Worm (Caenorhabditis elegans): ENCODE measurements around the gene csp-2.
"Not testable (repeated sequence)": the region's sequence is repeated elsewhere in the genome, so short reads cannot be mapped to it uniquely, and the experiment has no call there.

csp-2 gene

DNA sequence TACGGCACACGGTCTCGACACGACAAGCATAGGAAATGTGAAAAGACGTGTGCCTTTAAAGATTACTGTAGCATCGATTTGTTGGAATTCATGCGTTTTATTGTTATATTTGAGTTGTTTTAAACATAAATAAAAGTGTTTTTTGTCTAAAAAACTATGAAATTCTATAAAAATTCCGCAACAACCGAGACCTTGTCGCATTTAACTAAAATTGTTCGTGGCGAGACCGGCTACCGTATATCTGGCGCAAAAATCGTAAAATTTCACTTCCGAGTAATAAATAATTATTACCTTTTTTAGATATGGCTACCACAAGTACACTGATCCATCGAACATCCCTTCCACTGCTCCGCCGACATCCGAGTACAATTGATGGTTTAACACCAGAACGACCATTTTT is 29.8 kb downstream of the csp-2 start, which contains the start of gene ipla-6:
Gene ipla-6 (plus strand): TSS at position 301 of the 400 bp plus-strand sequence.
- TF ChIP-seq sptf-1 (tag; optimal IDR thresholded peaks at IDR 0.05): no peak
- no peak for TF ChIP-seq tbx-8 (GFP tag; optimal IDR thresholded peaks at IDR 0.05)
- no peak for TF ChIP-seq pha-4 (tag; optimal IDR thresholded peaks at IDR 0.05)
- no peak for TF ChIP-seq unc-120 (tag; optimal IDR thresholded peaks at IDR 0.05; ENCODE audit: poor library complexity, severe bottlenecking)
- TF ChIP-seq flh-1 (GFP tag; optimal IDR thresholded peaks at IDR 0.05): no peak
- TF ChIP-seq mep-1 (tag; optimal IDR thresholded peaks at IDR 0.05): no peak
- no peak for TF ChIP-seq ztf-11 (tag; optimal IDR thresholded peaks at IDR 0.05)
- TF ChIP-seq nhr-12 (tag; optimal IDR thresholded peaks at IDR 0.05): no peak
- no peak for TF ChIP-seq nhr-76 (tag; optimal IDR thresholded peaks at IDR 0.05)
- no peak for TF ChIP-seq ceh-39 (tag; optimal IDR thresholded peaks at IDR 0.05)
- TF ChIP-seq mab-5 (tag; optimal IDR thresholded peaks at IDR 0.05): no peak
- no peak for TF ChIP-seq blmp-1 (tag; optimal IDR thresholded peaks at IDR 0.05)
- no peak for TF ChIP-seq cnd-1 (tag; optimal IDR thresholded peaks at IDR 0.05)
- no peak for TF ChIP-seq unc-62 (GFP tag; optimal IDR thresholded peaks at IDR 0.05)
- no peak for TF ChIP-seq elt-3 (tag; optimal IDR thresholded peaks at IDR 0.05)

DNA sequence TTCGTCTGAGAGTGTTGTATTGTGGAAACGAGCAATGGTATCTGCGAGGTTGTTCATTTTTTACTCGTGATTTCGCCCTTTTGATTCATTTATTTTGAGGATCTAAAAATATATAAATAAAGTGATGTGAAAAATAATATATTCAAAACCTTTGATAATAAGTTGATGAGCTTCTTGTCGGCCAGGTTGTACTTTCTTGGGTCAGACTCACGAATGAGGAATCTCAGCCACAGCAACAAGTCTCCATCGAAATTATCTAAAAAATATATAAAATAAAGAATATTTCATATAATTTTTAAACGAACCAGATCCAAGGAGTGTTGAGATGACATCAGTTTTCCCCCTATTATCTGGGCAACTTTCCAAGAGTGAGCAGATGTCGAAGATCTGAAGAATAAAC is 34.9 kb downstream of the csp-2 start, which contains the start of gene Y73B6BL.288:
Gene Y73B6BL.288 (minus strand): TSS at position 101 of the 400 bp plus-strand sequence.
- TF ChIP-seq sem-2 (GFP tag; optimal IDR thresholded peaks at IDR 0.05) (no peak), ceh-43 (GFP tag; optimal IDR thresholded peaks at IDR 0.05) (no peak), lsy-2 (tag; optimal IDR thresholded peaks at IDR 0.05) (no peak), blmp-1 (tag; optimal IDR thresholded peaks at IDR 0.05) (no peak), elt-1 (tag; optimal IDR thresholded peaks at IDR 0.05; ENCODE audit: borderline replicate concordance, insufficient read depth) (no peak), unc-39 (tag; optimal IDR thresholded peaks at IDR 0.05) (no peak), tbx-8 (GFP tag; optimal IDR thresholded peaks at IDR 0.05) (no peak), elt-3 (tag; optimal IDR thresholded peaks at IDR 0.05) (no peak), ceh-39 (tag; optimal IDR thresholded peaks at IDR 0.05) (no peak), flh-1 (GFP tag; optimal IDR thresholded peaks at IDR 0.05) (no peak), zip-8 (tag; optimal IDR thresholded peaks at IDR 0.05) (no peak)

DNA sequence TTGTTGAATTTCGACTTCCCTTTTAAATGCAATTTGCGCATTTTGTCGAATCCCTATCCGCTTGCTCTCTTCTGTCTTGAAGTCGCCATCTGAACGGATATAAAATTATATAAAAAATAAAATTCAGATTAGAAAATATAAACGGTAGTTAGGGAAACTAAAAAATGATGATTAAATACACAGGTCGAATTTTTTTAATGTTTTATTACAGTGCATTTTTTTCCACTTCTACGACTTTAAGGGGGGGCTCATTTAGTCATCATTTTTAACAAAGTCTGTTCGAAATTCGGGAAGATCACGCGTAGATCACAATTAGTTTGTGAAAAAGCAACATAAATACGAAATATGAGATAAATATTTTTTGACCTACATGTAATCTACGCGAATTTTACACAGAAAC is 35.3 kb downstream of the csp-2 start, which contains the start of gene Y73B6BL.14:
Gene Y73B6BL.14 (minus strand): TSS at position 101 of the 400 bp plus-strand sequence.
- TF ChIP-seq unc-62 (GFP tag; optimal IDR thresholded peaks at IDR 0.05) (no peak), sem-2 (GFP tag; optimal IDR thresholded peaks at IDR 0.05) (no peak), unc-120 (tag; optimal IDR thresholded peaks at IDR 0.05; ENCODE audit: poor library complexity, severe bottlenecking) (no peak), elt-3 (tag; optimal IDR thresholded peaks at IDR 0.05) (no peak), nhr-2 (tag; optimal IDR thresholded peaks at IDR 0.05) (no peak), hlh-1 (tag; optimal IDR thresholded peaks at IDR 0.05) (no peak), zip-8 (tag; optimal IDR thresholded peaks at IDR 0.05) (no peak), unc-39 (tag; optimal IDR thresholded peaks at IDR 0.05) (no peak), elt-1 (tag; optimal IDR thresholded peaks at IDR 0.05; ENCODE audit: borderline replicate concordance, insufficient read depth) (no peak), ceh-43 (GFP tag; optimal IDR thresholded peaks at IDR 0.05) (no peak), mep-1 (tag; optimal IDR thresholded peaks at IDR 0.05) (no peak), ces-1 (GFP tag; optimal IDR thresholded peaks at IDR 0.05) (no peak), nhr-76 (tag; optimal IDR thresholded peaks at IDR 0.05) (no peak), lin-13 (tag; optimal IDR thresholded peaks at IDR 0.05) (no peak), cnd-1 (tag; optimal IDR thresholded peaks at IDR 0.05) (no peak), lin-32 (GFP tag; optimal IDR thresholded peaks at IDR 0.05) (no peak), ceh-83 (GFP tag; optimal IDR thresholded peaks at IDR 0.05) (no peak)

DNA sequence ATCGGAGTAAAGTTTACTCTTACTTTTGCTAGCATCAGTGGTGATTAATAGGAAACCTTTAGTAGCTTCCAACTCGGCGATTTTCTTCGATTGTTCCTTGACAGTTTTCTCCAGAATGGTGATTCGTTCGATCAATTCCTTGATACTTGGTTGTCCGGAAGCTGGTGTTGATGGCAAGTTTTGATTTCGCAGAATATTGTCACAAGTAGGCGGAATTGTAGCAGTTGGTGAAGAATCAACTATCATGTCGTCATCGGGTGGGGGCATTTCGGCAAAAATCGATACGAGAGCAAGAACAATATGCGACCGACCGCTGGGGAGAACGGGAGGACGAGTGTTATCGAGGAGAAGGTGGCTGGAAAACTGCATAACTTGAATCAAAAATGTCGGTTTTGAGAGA is 39.7 kb downstream of the csp-2 start, which contains the start of gene Y73B6BL.289:
Gene Y73B6BL.289 (plus strand): TSS at position 301 of the 400 bp plus-strand sequence.
- TF ChIP-seq nhr-76 (tag; optimal IDR thresholded peaks at IDR 0.05); mls-2 (tag; optimal IDR thresholded peaks at IDR 0.05); sem-2 (GFP tag; optimal IDR thresholded peaks at IDR 0.05): not testable (repeated sequence)

DNA sequence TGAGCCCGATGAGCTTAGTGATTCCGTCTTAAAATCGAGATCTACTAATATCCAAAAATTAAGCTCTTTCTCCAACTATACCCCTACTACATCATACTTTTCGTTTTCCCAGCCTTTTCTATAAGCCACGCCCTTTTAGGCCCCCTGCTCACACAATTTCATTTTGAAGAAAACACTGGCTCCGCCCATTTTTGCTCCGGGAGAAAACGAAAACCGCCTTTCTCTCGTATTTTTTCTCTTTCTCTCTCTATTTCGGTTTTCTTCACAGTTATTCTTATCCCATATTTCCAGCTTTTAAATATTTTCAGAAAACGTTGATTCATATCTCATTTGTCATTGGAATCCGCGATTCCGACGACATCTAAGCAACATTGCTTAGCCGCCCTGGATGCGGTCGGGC is 54.1 kb downstream of the csp-2 start, which contains the start of gene Y73B6BL.47:
Gene Y73B6BL.47 (plus strand): TSS at position 301 of the 400 bp plus-strand sequence.
- no peak for TF ChIP-seq unc-39 (tag; optimal IDR thresholded peaks at IDR 0.05)
- TF ChIP-seq mls-2 (tag; optimal IDR thresholded peaks at IDR 0.05): no peak
- TF ChIP-seq ces-1 (GFP tag; optimal IDR thresholded peaks at IDR 0.05): peak; percentile 12
- no peak for TF ChIP-seq cnd-1 (tag; optimal IDR thresholded peaks at IDR 0.05)

DNA sequence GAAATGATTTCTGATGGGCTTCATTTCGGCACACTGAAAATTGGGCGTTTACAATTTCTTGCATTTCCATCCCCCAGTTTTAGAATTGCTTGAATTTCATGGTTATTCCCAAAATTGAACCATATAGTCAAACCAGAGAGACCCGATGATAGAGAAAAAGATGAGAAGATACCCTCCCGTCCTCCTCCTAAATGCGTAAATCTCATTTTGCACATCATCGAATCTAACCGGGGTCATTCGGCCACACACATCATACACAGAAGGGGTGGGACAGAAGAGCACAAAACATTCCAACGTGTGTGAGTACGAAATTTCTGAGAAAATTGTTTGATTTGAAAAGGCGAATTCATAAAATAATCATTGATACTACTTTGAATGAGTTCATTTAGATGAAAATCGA is 56.1 kb downstream of the csp-2 start:
- TF ChIP-seq unc-39 (tag; optimal IDR thresholded peaks at IDR 0.05) (no peak), ces-1 (GFP tag; optimal IDR thresholded peaks at IDR 0.05) (peak; percentile 89), ztf-11 (tag; optimal IDR thresholded peaks at IDR 0.05) (no peak), sem-2 (GFP tag; optimal IDR thresholded peaks at IDR 0.05) (no peak), nhr-2 (tag; optimal IDR thresholded peaks at IDR 0.05) (no peak), blmp-1 (tag; optimal IDR thresholded peaks at IDR 0.05) (no peak)
